Fruit fly (Drosophila melanogaster): ENCODE data around the gene CG3036.

DNA sequence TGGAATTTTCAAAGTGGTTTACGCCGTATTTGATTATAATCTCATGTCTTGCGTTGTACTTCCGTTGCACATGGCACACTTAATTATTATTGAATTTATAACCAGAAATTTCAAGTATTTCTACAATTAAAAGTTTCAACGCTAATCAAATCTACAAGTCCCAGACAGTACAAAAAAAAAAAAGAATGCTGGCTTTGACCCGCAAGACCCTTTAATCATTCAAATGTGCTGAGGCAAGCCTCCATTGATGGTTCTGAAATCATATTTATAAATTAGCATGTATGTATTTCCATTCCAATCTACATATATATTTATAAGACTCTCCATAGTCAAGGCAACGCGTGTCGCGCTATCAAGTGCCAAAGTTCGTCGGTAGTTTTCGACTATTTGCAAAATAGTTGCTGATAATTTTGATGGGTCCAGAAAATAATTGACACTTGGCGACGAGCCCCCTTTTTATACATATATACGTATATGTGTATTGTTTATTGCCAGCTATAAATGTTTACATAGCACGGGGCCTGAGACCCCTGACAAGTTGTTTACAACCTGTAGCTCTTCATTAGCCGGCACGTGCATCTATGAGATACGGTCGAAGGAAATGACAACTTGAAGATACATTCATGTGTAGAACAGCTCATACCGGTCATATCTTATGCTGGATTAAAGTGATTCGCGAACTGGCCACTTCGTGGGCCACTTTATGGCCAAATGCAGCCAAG lies 4.7 kb downstream of the CG3036 start:
- TF ChIP-seq usp (GFP tag; optimal IDR thresholded peaks at IDR 0.05) (no peak), EcR (GFP tag; optimal IDR thresholded peaks at IDR 0.05) (no peak), pan (optimal IDR thresholded peaks at IDR 0.05) (no peak)
